Worm (Caenorhabditis elegans): Measurements from ENCODE around the gene cyn-17.

cyn-17 gene

ce11 chrV:5843415-5844337 is 44.2 kb downstream of the cyn-17 start (continued):
- TF ChIP-seq lir-3 (tag; optimal IDR thresholded peaks at IDR 0.05) (no peak), mdt-29 (GFP tag; IDR thresholded peaks at IDR 0.05) (peak; percentile 79), ceh-20 (GFP tag; IDR thresholded peaks at IDR 0.05) (0 out of 2 replicates have a peak, but pooled peaks have one; percentile 42), set-16 (GFP tag; IDR thresholded peaks at IDR 0.05) (peak; percentile 95), fkh-10 (GFP tag; optimal IDR thresholded peaks at IDR 0.05) (no peak), Y75B8A.6 (GFP tag; IDR thresholded peaks at IDR 0.05) (no peak), nhr-77 (tag; optimal IDR thresholded peaks at IDR 0.05) (peak; percentile 87), lin-29 (GFP tag; IDR thresholded peaks at IDR 0.05) (peak; percentile 53; the same call in 1 of the 2 replicates), lsy-2 (tag; optimal IDR thresholded peaks at IDR 0.05) (peak in 1 of 2 experiments; percentile 50), Y48G9A.11 (GFP tag; IDR thresholded peaks at IDR 0.05) (no peak), php-3 (GFP tag; IDR thresholded peaks at IDR 0.05) (peak; percentile 68), madf-5 (GFP tag; IDR thresholded peaks at IDR 0.05) (no peak), spr-1 (tag; optimal IDR thresholded peaks at IDR 0.05) (no peak), aly-2 (tag; optimal IDR thresholded peaks at IDR 0.05) (no peak), zip-11 (GFP tag; IDR thresholded peaks at IDR 0.05) (no peak), dmd-9 (GFP tag; IDR thresholded peaks at IDR 0.05) (no peak), nhr-76 (tag; optimal IDR thresholded peaks at IDR 0.05) (no peak), arid-1 (GFP tag; conservative IDR thresholded peaks at IDR 0.05) (no peak), snpc-4 (tag; optimal IDR thresholded peaks at IDR 0.05) (no peak), egl-43 (GFP tag; IDR thresholded peaks at IDR 0.05) (peak; percentile 59; the same call in 1 of the 2 replicates), nhr-11 (tag; optimal IDR thresholded peaks at IDR 0.05) (peak; percentile 78), lin-13 (GFP tag; optimal IDR thresholded peaks at IDR 0.05) (no peak), daf-16 (GFP tag; optimal IDR thresholded peaks at IDR 0.05) (no peak), daf-16 (tag; optimal IDR thresholded peaks at IDR 0.05) (peak; percentile 72), pqm-1 (tag; optimal IDR thresholded peaks at IDR 0.05) (no peak), nhr-102 (tag; optimal IDR thresholded peaks at IDR 0.05) (peak; percentile 39), dve-1 (tag; optimal IDR thresholded peaks at IDR 0.05; ENCODE audit: insufficient read depth) (peak; percentile 93), mes-2 (tag; optimal IDR thresholded peaks at IDR 0.05; ENCODE audit: poor library complexity, severe bottlenecking) (peak; percentile 11), F49E8.2 (tag; optimal IDR thresholded peaks at IDR 0.05; ENCODE audit: borderline replicate concordance) (no peak), nhr-42 (GFP tag; IDR thresholded peaks at IDR 0.05) (0 out of 2 replicates have a peak, but pooled peaks have one; percentile 30), ZK337.2 (GFP tag; IDR thresholded peaks at IDR 0.05) (no peak), ctbp-1 (GFP tag; IDR thresholded peaks at IDR 0.05) (no peak), mxl-2 (GFP tag; conservative IDR thresholded peaks at IDR 0.05) (0 out of 2 replicates have a peak, but pooled peaks have one; percentile 4), T26A8.4 (GFP tag; IDR thresholded peaks at IDR 0.05) (peak; percentile 10; the same call in 1 of the 2 replicates), lim-7 (GFP tag; IDR thresholded peaks at IDR 0.05) (no peak), nhr-10 (tag; optimal IDR thresholded peaks at IDR 0.05) (no peak), egl-27 (tag; optimal IDR thresholded peaks at IDR 0.05) (no peak), nhr-237 (tag; optimal IDR thresholded peaks at IDR 0.05) (no peak), nhr-111 (GFP tag; optimal IDR thresholded peaks at IDR 0.05) (no peak), mep-1 (tag; optimal IDR thresholded peaks at IDR 0.05) (peak; percentile 64), ZK546.5 (tag; optimal IDR thresholded peaks at IDR 0.05) (no peak), duxl-1 (tag; optimal IDR thresholded peaks at IDR 0.05; ENCODE audit: poor library complexity) (no peak), ama-1 (optimal IDR thresholded peaks at IDR 0.05) (peak; percentile 16), F26F4.8 (GFP tag; conservative IDR thresholded peaks at IDR 0.05) (no peak), unc-62 (GFP tag; optimal IDR thresholded peaks at IDR 0.05 in 1 of 2) (peak in 1 of 2 experiments; percentile 95), unc-62 (tag; optimal IDR thresholded peaks at IDR 0.05) (no peak), ztf-7 (tag; optimal IDR thresholded peaks at IDR 0.05) (no peak), cey-2 (tag; optimal IDR thresholded peaks at IDR 0.05; ENCODE audit: borderline replicate concordance, insufficient read depth) (no peak), lin-15B (tag; optimal IDR thresholded peaks at IDR 0.05) (no peak)

Data from whole organism, L4 larva.